Fruit fly (Drosophila melanogaster) whole organism, embryonic: ENCODE measurements around the gene Rpp20.
A peak's percentile ranks its signal among the peaks of the same experiment; 100 is the strongest.

Source experiments
- Awh ChIP-seq: fragments of 200-800 bp; sonication (Bioruptor generic); IDR thresholded peaks from 2 replicates; pipeline ENCODE4, ENCODE4 v1.3.6; 2022; ENCODE audit warnings: missing biosample characterization, missing genetic modification characterization
- CG12104 ChIP-seq: fragments of 200-800 bp; sonication (Bioruptor generic); optimal IDR thresholded peaks from 3 replicates; lab custom pipeline; 2016; ENCODE audit warnings: missing biosample characterization, missing genetic modification characterization
- CG13287 ChIP-seq: fragments of 200-800 bp; sonication (Bioruptor generic); IDR thresholded peaks from 2 replicates; pipeline ENCODE4 v1.3.6; 2022; ENCODE audit warnings: missing biosample characterization, missing genetic modification characterization; ENCODE audit not compliant: partially characterized antibody
- CG14014 ChIP-seq: fragments of 200-800 bp; sonication (Bioruptor generic); IDR thresholded peaks from 2 replicates; pipeline ENCODE4 v1.3.6; 2022; ENCODE audit warnings: missing biosample characterization, missing genetic modification characterization
- CG14965 ChIP-seq: fragments of 200-800 bp; sonication (Bioruptor generic); optimal IDR thresholded peaks from 2 replicates; lab custom pipeline; 2016; ENCODE audit warnings: missing biosample characterization, missing genetic modification characterization, borderline replicate concordance
- CG16779 ChIP-seq: fragments of 200-800 bp; sonication (Bioruptor generic); IDR thresholded peaks from 2 replicates; pipeline ENCODE4 v1.3.6; 2022; ENCODE audit warnings: missing biosample characterization, missing genetic modification characterization
- CG32532 ChIP-seq: fragments of 200-800 bp; sonication (Bioruptor generic); IDR thresholded peaks from 2 replicates; pipeline ENCODE4 v1.3.6; 2022; ENCODE audit warnings: missing biosample characterization, missing genetic modification characterization
- CG43689 ChIP-seq: fragments of 200-800 bp; sonication (Bioruptor generic); IDR thresholded peaks from 2 replicates; pipeline ENCODE4 v1.3.6; 2022; ENCODE audit warnings: missing biosample characterization, missing genetic modification characterization
- CG4854 ChIP-seq: fragments of 200-800 bp; sonication (Bioruptor generic); optimal IDR thresholded peaks from 2 replicates; lab custom pipeline; 2016; ENCODE audit warnings: missing biosample characterization, missing genetic modification characterization, inconsistent platforms
- CG6654 ChIP-seq: fragments of 200-800 bp; sonication (Bioruptor generic); optimal IDR thresholded peaks from 2 replicates; lab custom pipeline; 2017; ENCODE audit warnings: missing biosample characterization, mild to moderate bottlenecking, missing genetic modification characterization
- CG6854 ChIP-seq: fragments of 200-800 bp; sonication (Bioruptor generic); optimal IDR thresholded peaks from 3 replicates; lab custom pipeline; 2017; ENCODE audit warnings: missing biosample characterization, mild to moderate bottlenecking, missing genetic modification characterization
- CG8290 ChIP-seq, 3 experiments: fragments of 200-800 bp; sonication (Bioruptor generic); optimal IDR thresholded peaks; 2 replicates each; lab custom pipeline; 2016 to 2019; ENCODE audit warnings: missing biosample characterization in 3 of 3, missing genetic modification characterization in 3 of 3, mild to moderate bottlenecking in 2 of 3, moderate library complexity in 1 of 3
- CoRest ChIP-seq: fragments of 200-800 bp; sonication (Bioruptor generic); optimal IDR thresholded peaks from 3 replicates; lab custom pipeline; 2018; ENCODE audit warnings: missing biosample characterization, mild to moderate bottlenecking, missing genetic modification characterization, moderate library complexity
- Dbx ChIP-seq: fragments of 200-800 bp; sonication (Bioruptor generic); IDR thresholded peaks from 3 replicates; pipeline ENCODE4 v1.3.6; 2022; ENCODE audit warnings: missing biosample characterization, missing genetic modification characterization
- Dip2 ChIP-seq: fragments of 200-800 bp; sonication (Bioruptor generic); IDR thresholded peaks from 2 replicates; pipeline ENCODE4 v1.3.6; 2022; ENCODE audit warnings: missing biosample characterization, missing genetic modification characterization
- Dp ChIP-seq: fragments of 200-800 bp; sonication (Bioruptor generic); optimal IDR thresholded peaks from 2 replicates; lab custom pipeline; 2018; ENCODE audit warnings: missing biosample characterization, mild to moderate bottlenecking, missing genetic modification characterization, moderate library complexity
- ERR ChIP-seq: fragments of 200-800 bp; sonication (Bioruptor generic); optimal IDR thresholded peaks from 2 replicates; lab custom pipeline; 2016; ENCODE audit warnings: missing biosample characterization, missing genetic modification characterization
- Ets97D ChIP-seq: fragments of 200-800 bp; sonication (Bioruptor generic); optimal IDR thresholded peaks from 3 replicates; lab custom pipeline; 2016; ENCODE audit warnings: missing biosample characterization, missing genetic modification characterization
- GATAe ChIP-seq: fragments of 200-800 bp; sonication (Bioruptor generic); conservative IDR thresholded peaks from 2 replicates; pipeline ENCODE4 v1.3.6; 2022; ENCODE audit warnings: missing biosample characterization, missing genetic modification characterization
- Hmr ChIP-seq: fragments of 200-800 bp; sonication (Bioruptor generic); optimal IDR thresholded peaks from 3 replicates; lab custom pipeline; 2017; ENCODE audit warnings: mild to moderate bottlenecking, missing biosample characterization, missing genetic modification reagents, missing genetic modification characterization
- Hsf ChIP-seq: fragments of 200-800 bp; sonication (Bioruptor generic); optimal IDR thresholded peaks from 3 replicates; lab custom pipeline; 2016; ENCODE audit warnings: missing biosample characterization, missing genetic modification characterization
- Mad ChIP-seq: fragments of 200-800 bp; sonication (Bioruptor generic); optimal IDR thresholded peaks from 2 replicates; lab custom pipeline; 2016; ENCODE audit warnings: missing biosample characterization, missing genetic modification characterization
- Mrtf ChIP-seq: fragments of 200-800 bp; sonication (Bioruptor generic); IDR thresholded peaks from 3 replicates; pipeline ENCODE4 v1.3.6; 2022; ENCODE audit warnings: missing biosample characterization, missing genetic modification characterization
- NK7.1 ChIP-seq: fragments of 200-800 bp; sonication (Bioruptor generic); optimal IDR thresholded peaks from 3 replicates; lab custom pipeline; 2016; ENCODE audit warnings: missing biosample characterization, missing genetic modification characterization
- Pdp1 ChIP-seq, 2 experiments: fragments of 200-800 bp; sonication (Bioruptor generic); optimal IDR thresholded peaks; 3 replicates each; lab custom pipeline; 2016; ENCODE audit warnings: missing biosample characterization in 2 of 2, missing genetic modification characterization in 2 of 2, mild to moderate bottlenecking in 1 of 2, moderate library complexity in 1 of 2
- crol ChIP-seq: fragments of 200-800 bp; sonication (Bioruptor generic); IDR thresholded peaks from 2 replicates; pipeline ENCODE4 v1.3.6; 2022; ENCODE audit warnings: missing biosample characterization, missing genetic modification characterization
- dan ChIP-seq: fragments of 200-800 bp; sonication (Bioruptor generic); IDR thresholded peaks from 2 replicates; pipeline ENCODE4 v1.3.6; 2022; ENCODE audit warnings: missing biosample characterization, missing genetic modification characterization
- dm ChIP-seq: fragments of 200-800 bp; sonication (Bioruptor generic); optimal IDR thresholded peaks from 3 replicates; lab custom pipeline; 2016; ENCODE audit warnings: missing biosample characterization, missing genetic modification characterization
- dpn ChIP-seq, 2 experiments: fragments of 200-800 bp; sonication (Bioruptor generic); optimal IDR thresholded peaks; 3 replicates each; lab custom pipeline; 2016; ENCODE audit warnings: missing biosample characterization in 2 of 2, missing genetic modification characterization in 2 of 2
- eyg ChIP-seq: fragments of 200-800 bp; sonication (Bioruptor generic); optimal IDR thresholded peaks from 3 replicates; lab custom pipeline; 2016; ENCODE audit warnings: missing biosample characterization, missing genetic modification characterization
- fu2 ChIP-seq: fragments of 200-800 bp; sonication (Bioruptor generic); optimal IDR thresholded peaks from 2 replicates; lab custom pipeline; 2016; ENCODE audit warnings: missing biosample characterization, missing genetic modification characterization
- grau ChIP-seq: fragments of 200-800 bp; optimal IDR thresholded peaks from 3 replicates; lab custom pipeline; 2019; ENCODE audit warnings: missing biosample characterization, mild to moderate bottlenecking, missing genetic modification characterization, moderate library complexity
- h ChIP-seq: fragments of >200 bp; optimal IDR thresholded peaks from 2 replicates; lab custom pipeline; 2017
- inv ChIP-seq: fragments of 200-800 bp; sonication (Bioruptor generic); IDR thresholded peaks from 2 replicates; pipeline ENCODE4 v1.3.6; 2022; ENCODE audit warnings: missing biosample characterization, missing genetic modification characterization; ENCODE audit not compliant: partially characterized antibody
- jumu ChIP-seq: fragments of 200-800 bp; sonication (Bioruptor generic); optimal IDR thresholded peaks from 3 replicates; lab custom pipeline; 2016; ENCODE audit warnings: missing biosample characterization, missing genetic modification characterization
- kah ChIP-seq: fragments of 200-800 bp; sonication (Bioruptor generic); optimal IDR thresholded peaks from 2 replicates; lab custom pipeline; 2018; ENCODE audit warnings: missing biosample characterization, mild to moderate bottlenecking, missing genetic modification characterization
- nom ChIP-seq: fragments of 200-800 bp; sonication (Bioruptor generic); optimal IDR thresholded peaks from 2 replicates; lab custom pipeline; 2017; ENCODE audit warnings: missing biosample characterization, missing genetic modification characterization, mild to moderate bottlenecking, moderate library complexity, missing genetic modification reagents
- oc ChIP-seq: fragments of 200-800 bp; sonication (Bioruptor generic); optimal IDR thresholded peaks from 2 replicates; lab custom pipeline; 2018; ENCODE audit warnings: missing biosample characterization, mild to moderate bottlenecking, missing genetic modification characterization, moderate library complexity
- row ChIP-seq: fragments of 200-800 bp; sonication (Bioruptor generic); IDR thresholded peaks from 3 replicates; pipeline ENCODE4 v1.3.6; 2022; ENCODE audit warnings: missing biosample characterization, missing genetic modification characterization
- run ChIP-seq: fragments of 200-800 bp; sonication (Bioruptor generic); optimal IDR thresholded peaks from 3 replicates; lab custom pipeline; 2018; ENCODE audit warnings: missing biosample characterization, mild to moderate bottlenecking, missing genetic modification characterization
- sens ChIP-seq: fragments of 200-800 bp; sonication (Bioruptor generic); peaks from one replicate; lab custom pipeline; 2016; ENCODE audit warnings: missing biosample characterization, missing genetic modification characterization
- ssp ChIP-seq: fragments of 200-800 bp; sonication (Bioruptor generic); IDR thresholded peaks from 2 replicates; pipeline ENCODE4 v1.3.6; 2022; ENCODE audit warnings: missing biosample characterization, missing genetic modification characterization
- tgo ChIP-seq: fragments of 200-800 bp; sonication (Bioruptor generic); IDR thresholded peaks from 3 replicates; pipeline ENCODE4 v1.3.6; 2022; ENCODE audit warnings: missing biosample characterization, missing genetic modification characterization
- trem ChIP-seq: fragments of 200-800 bp; optimal IDR thresholded peaks from 3 replicates; lab custom pipeline; 2019; ENCODE audit warnings: missing biosample characterization, mild to moderate bottlenecking, missing genetic modification characterization, moderate library complexity
- trh ChIP-seq: fragments of 200-800 bp; sonication (Bioruptor generic); optimal IDR thresholded peaks from 2 replicates; lab custom pipeline; 2016; ENCODE audit warnings: missing biosample characterization, missing genetic modification characterization
- ttk ChIP-seq: fragments of 200-800 bp; sonication (Bioruptor generic); IDR thresholded peaks from 2 replicates; pipeline ENCODE4 v2.1.2; 2022; ENCODE audit warnings: missing biosample characterization, missing genetic modification characterization
- tup ChIP-seq: fragments of 200-800 bp; sonication (Bioruptor generic); optimal IDR thresholded peaks from 2 replicates; lab custom pipeline; 2016; ENCODE audit warnings: missing biosample characterization, mild to moderate bottlenecking, missing genetic modification characterization, moderate library complexity
- twi ChIP-seq: fragments of 200-800 bp; optimal IDR thresholded peaks from 2 replicates; lab custom pipeline; 2019; ENCODE audit warnings: missing biosample characterization, mild to moderate bottlenecking, missing genetic modification characterization, moderate library complexity
- unc-4 ChIP-seq: fragments of 200-800 bp; sonication (Bioruptor generic); IDR thresholded peaks from 2 replicates; pipeline ENCODE4 v1.3.6; 2022; ENCODE audit warnings: missing biosample characterization, missing genetic modification characterization; ENCODE audit not compliant: partially characterized antibody
- vfl ChIP-seq: fragments of 200-800 bp; sonication (Bioruptor generic); optimal IDR thresholded peaks from 2 replicates; lab custom pipeline; 2016; ENCODE audit warnings: missing biosample characterization, missing genetic modification characterization
- wor ChIP-seq: fragments of 200-800 bp; sonication (Bioruptor generic); IDR thresholded peaks from 2 replicates; pipeline ENCODE4 v1.3.6; 2022; ENCODE audit warnings: missing biosample characterization, missing genetic modification characterization
- zfh2 ChIP-seq: fragments of 200-800 bp; sonication (Bioruptor generic); optimal IDR thresholded peaks from 2 replicates; lab custom pipeline; 2016; ENCODE audit warnings: missing biosample characterization, missing genetic modification characterization

Gene Rpp20

DNA sequence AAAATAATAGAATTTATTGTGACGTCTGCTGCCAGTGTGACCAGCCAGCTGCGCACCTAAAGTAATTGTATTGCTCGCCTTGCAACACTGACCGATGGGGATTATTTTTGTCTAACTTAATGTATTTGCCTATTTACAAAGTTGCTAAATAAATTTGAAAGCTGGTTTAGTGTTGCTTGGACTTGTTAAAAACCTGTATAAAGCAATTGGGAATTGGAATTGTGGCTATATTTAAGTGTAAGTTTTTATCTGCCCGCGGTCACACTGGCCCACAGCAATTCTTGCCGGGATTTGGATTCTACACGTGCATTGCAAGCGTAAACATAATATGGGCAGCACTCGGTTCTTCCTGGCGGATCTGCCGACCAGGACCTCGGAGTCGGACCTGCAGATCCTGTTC is 40.1 kb upstream of the Rpp20 start, which contains the start of the genes CG14230 and CG14232 (continued):
- TF ChIP-seq row (GFP tag; lab: Robert Waterston, UW) (0 out of 3 replicates have a peak, but pooled peaks have one; percentile 21), CG13287 (GFP tag; lab: Robert Waterston, UW) (peak; percentile 69), CG6854 (GFP tag; lab: Kevin White, UChicago) (no peak), vfl (GFP tag; lab: Kevin White, UChicago) (no peak), Mad (GFP tag; lab: Kevin White, UChicago) (no peak), CG32532 (no peak), run (no peak), zfh2 (GFP tag; lab: Kevin White, UChicago) (peak; percentile 6), jumu (no peak), dpn (GFP tag; optimal IDR thresholded peaks at IDR 0.05; lab: Kevin White, UChicago) (no peak), ERR (GFP tag; lab: Kevin White, UChicago) (no peak), CG43689 (GFP tag; lab: Robert Waterston, UW) (no peak), Hmr (GFP tag; lab: Kevin White, UChicago) (no peak), eyg (GFP tag; lab: Kevin White, UChicago) (no peak), twi (tag; lab: Kevin White, UChicago) (no peak), dm (GFP tag; lab: Kevin White, UChicago) (peak; percentile 84), NK7.1 (no peak), h (lab: Kevin White, UChicago) (no peak), oc (no peak), dan (no peak), Hsf (GFP tag; lab: Kevin White, UChicago) (no peak), Dp (GFP tag; lab: Kevin White, UChicago) (peak; percentile 34), Dbx (GFP tag; lab: Robert Waterston, UW) (no peak), fu2 (no peak), unc-4 (GFP tag; lab: Robert Waterston, UW) (0 out of 2 replicates have a peak, but pooled peaks have one; percentile 15), CG14014 (GFP tag; lab: Robert Waterston, UW) (no peak), tup (no peak), trh (GFP tag; lab: Kevin White, UChicago) (no peak), Mrtf (GFP tag; lab: Robert Waterston, UW) (no peak), CG6654 (GFP tag; lab: Kevin White, UChicago) (no peak), CG14965 (GFP tag; lab: Kevin White, UChicago) (no peak), Ets97D (peak; percentile 55), ssp (GFP tag; lab: Robert Waterston, UW) (no peak), CG16779 (GFP tag; lab: Robert Waterston, UW) (no peak), Dip2 (no peak), tgo (GFP tag; lab: Robert Waterston, UW) (no peak), grau (tag; lab: Kevin White, UChicago) (peak; percentile 17), Awh (GFP tag; lab: Robert Waterston, UW) (no peak), trem (tag; lab: Kevin White, UChicago) (peak; percentile 47), CG12104 (GFP tag; lab: Kevin White, UChicago) (no peak), inv (GFP tag; lab: Robert Waterston, UW) (no peak), nom (GFP tag; lab: Kevin White, UChicago) (no peak), CG8290 (GFP tag; optimal IDR thresholded peaks at IDR 0.05; lab: Kevin White, UChicago) (peak; percentile 1), CG8290 (tag; optimal IDR thresholded peaks at IDR 0.05; lab: Kevin White, UChicago) (no peak), crol (GFP tag; lab: Robert Waterston, UW) (no peak), wor (GFP tag; lab: Robert Waterston, UW) (no peak), CoRest (tag; lab: Kevin White, UChicago) (no peak), kah (GFP tag; lab: Kevin White, UChicago) (no peak), GATAe (no peak), ttk (GFP tag; lab: Robert Waterston, UW) (no peak), sens (GFP tag; lab: Kevin White, UChicago) (peak; percentile 66), Pdp1 (GFP tag; optimal IDR thresholded peaks at IDR 0.05; lab: Kevin White, UChicago) (peak in 1 of 2 experiments; percentile 28), CG4854 (GFP tag; lab: Kevin White, UChicago) (no peak)
